Fruit fly (Drosophila melanogaster): ENCODE measurements around the gene CG2145.
"Not testable (repeated sequence)": the region's sequence is repeated elsewhere in the genome, so short reads cannot be mapped to it uniquely, and the experiment has no call there.

CG2145 gene

dm6 chrX:10950930-10951329 lies 23.7 kb downstream of the CG2145 start, which contains the start of gene Rab9Fa:
Gene Rab9Fa, minus strand, starts transcription at chrX:10951030.
- not testable (repeated sequence) for TF ChIP-seq Pif1B (GFP tag; optimal IDR thresholded peaks at IDR 0.05); CG13204 (GFP tag; optimal IDR thresholded peaks at IDR 0.05); Snoo (tag; optimal IDR thresholded peaks at IDR 0.05)

DNA sequence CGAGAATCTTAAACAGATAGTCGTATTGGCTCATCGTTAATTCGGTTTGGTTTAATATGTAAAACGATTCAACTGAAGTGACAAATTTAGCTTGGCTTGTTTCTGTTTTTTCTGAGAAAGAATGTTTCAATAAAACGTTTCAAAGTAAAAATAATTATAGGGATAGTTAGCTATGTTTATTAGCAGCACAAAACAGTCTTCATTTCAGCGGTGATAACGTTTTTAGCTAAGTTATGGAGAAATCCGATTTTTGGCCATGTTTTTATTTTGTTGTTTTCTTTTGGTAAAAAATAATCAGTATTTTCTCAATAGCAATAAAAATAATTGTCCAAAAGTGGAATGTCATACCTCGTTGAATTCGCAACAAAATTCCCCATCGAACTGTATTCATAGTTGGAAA lies 25.2 kb downstream of the CG2145 start, which contains the start of gene Rab9Fb:
TSS of gene Rab9Fb (minus strand) at position 101 of the 400 bp plus-strand sequence.
- no peak for TF ChIP-seq fd96Ca (GFP tag; IDR thresholded peaks at IDR 0.05)
- no peak for TF ChIP-seq CG15710 (tag; optimal IDR thresholded peaks at IDR 0.05)
- TF ChIP-seq CG10348 (GFP tag; IDR thresholded peaks at IDR 0.05), result no peak
- TF ChIP-seq D1 (tag; optimal IDR thresholded peaks at IDR 0.05), result no peak
- TF ChIP-seq CG17806 (tag; optimal IDR thresholded peaks at IDR 0.05), result no peak
- no peak for TF ChIP-seq CG12605 (GFP tag; IDR thresholded peaks at IDR 0.05)
- no peak for TF ChIP-seq Pif1A (GFP tag; optimal IDR thresholded peaks at IDR 0.05)

- TF ChIP-seq CG32121 (GFP tag; IDR thresholded peaks at IDR 0.05) (peak; percentile 34; the same call in 1 of the 2 replicates), Ets98B (GFP tag; IDR thresholded peaks at IDR 0.05) (no peak), CG8301 (tag; optimal IDR thresholded peaks at IDR 0.05) (peak; percentile 65), Pif1A (GFP tag; optimal IDR thresholded peaks at IDR 0.05) (peak; percentile 11)
These were observed 26.0 kb downstream of the CG2145 start for dm6 chrX:10953240-10953639.

DNA sequence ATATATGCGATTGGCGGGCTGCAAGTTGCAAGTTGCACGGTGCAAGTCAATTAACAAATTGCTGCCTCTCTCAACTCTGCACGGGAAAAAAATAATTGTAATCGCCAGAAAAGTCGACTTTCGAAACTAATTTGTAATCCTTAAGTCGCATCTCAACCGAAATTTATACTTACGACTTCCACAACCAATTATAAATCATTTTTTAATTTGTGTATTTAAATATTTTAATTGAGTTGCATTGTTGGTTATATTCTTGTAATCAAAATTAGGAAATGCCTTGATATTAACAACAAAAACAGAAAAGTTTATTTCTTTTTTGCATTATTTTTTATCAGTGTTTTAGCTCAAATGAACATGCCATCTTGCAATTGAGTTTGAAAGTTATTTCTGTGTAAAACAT lies 32.7 kb downstream of the CG2145 start:
- TF ChIP-seq gl (tag; optimal IDR thresholded peaks at IDR 0.05), result no peak
- TF ChIP-seq Ets98B (GFP tag; IDR thresholded peaks at IDR 0.05), result peak; percentile 26; the same call in 1 of the 2 replicates
- no peak for TF ChIP-seq CG15710 (tag; optimal IDR thresholded peaks at IDR 0.05)
- peak; percentile 53 for TF ChIP-seq CG8301 (tag; optimal IDR thresholded peaks at IDR 0.05)
- 0 out of 3 replicates have a peak, but pooled peaks have one; percentile 9 for TF ChIP-seq fd96Ca (GFP tag; IDR thresholded peaks at IDR 0.05)
- TF ChIP-seq CG4496 (GFP tag; IDR thresholded peaks at IDR 0.05), result 0 out of 3 replicates have a peak, but pooled peaks have one; percentile 45
- TF ChIP-seq CG14655 (GFP tag; optimal IDR thresholded peaks at IDR 0.05), result peak; percentile 53
- TF ChIP-seq CG10348 (GFP tag; IDR thresholded peaks at IDR 0.05), result no peak
- no peak for TF ChIP-seq rn (GFP tag; IDR thresholded peaks at IDR 0.05)
- TF ChIP-seq CG8159 (tag; optimal IDR thresholded peaks at IDR 0.05), result no peak
- peak; percentile 37 for TF ChIP-seq Pif1B (GFP tag; optimal IDR thresholded peaks at IDR 0.05)
- no peak for TF ChIP-seq EcR (GFP tag; optimal IDR thresholded peaks at IDR 0.05)
- TF ChIP-seq CG13204 (GFP tag; optimal IDR thresholded peaks at IDR 0.05), result no peak
- TF ChIP-seq Pif1A (GFP tag; optimal IDR thresholded peaks at IDR 0.05), result peak; percentile 10
- TF ChIP-seq CG9948 (tag; optimal IDR thresholded peaks at IDR 0.05), result no peak
- no peak for TF ChIP-seq D1 (tag; optimal IDR thresholded peaks at IDR 0.05)
- TF ChIP-seq CG12605 (GFP tag; IDR thresholded peaks at IDR 0.05), result no peak
- no peak for TF ChIP-seq CG17806 (tag; optimal IDR thresholded peaks at IDR 0.05)
- peak; percentile 19; the same call in 1 of the 2 replicates for TF ChIP-seq CG32121 (GFP tag; IDR thresholded peaks at IDR 0.05)

- TF ChIP-seq rn (GFP tag; IDR thresholded peaks at IDR 0.05), result no peak
- TF ChIP-seq gl (tag; optimal IDR thresholded peaks at IDR 0.05), result no peak
- peak; percentile 32 for TF ChIP-seq CG9948 (tag; optimal IDR thresholded peaks at IDR 0.05)
- TF ChIP-seq Snoo (tag; optimal IDR thresholded peaks at IDR 0.05), result no peak
- no peak for TF ChIP-seq EcR (GFP tag; optimal IDR thresholded peaks at IDR 0.05)
- peak; percentile 71 for TF ChIP-seq CG32121 (GFP tag; IDR thresholded peaks at IDR 0.05)
- peak; percentile 39 for TF ChIP-seq Pif1A (GFP tag; optimal IDR thresholded peaks at IDR 0.05)
- TF ChIP-seq CG12605 (GFP tag; IDR thresholded peaks at IDR 0.05), result peak; percentile 66
- TF ChIP-seq CG10348 (GFP tag; IDR thresholded peaks at IDR 0.05), result no peak; the same call in 1 of the 2 replicates
- TF ChIP-seq Ets98B (GFP tag; IDR thresholded peaks at IDR 0.05), result peak; percentile 66
- peak; percentile 51 for TF ChIP-seq CG15710 (tag; optimal IDR thresholded peaks at IDR 0.05)
- no peak for TF ChIP-seq CG34367 (tag; optimal IDR thresholded peaks at IDR 0.05)
- no peak for TF ChIP-seq CG13204 (GFP tag; optimal IDR thresholded peaks at IDR 0.05)
- peak; percentile 73; the same call in 2 of the 3 replicates for TF ChIP-seq CG4496 (GFP tag; IDR thresholded peaks at IDR 0.05)
- peak; percentile 89 for TF ChIP-seq CG14655 (GFP tag; optimal IDR thresholded peaks at IDR 0.05)
- TF ChIP-seq fd96Ca (GFP tag; IDR thresholded peaks at IDR 0.05), result 0 out of 3 replicates have a peak, but pooled peaks have one; percentile 50
- TF ChIP-seq CG17806 (tag; optimal IDR thresholded peaks at IDR 0.05), result no peak
- no peak for TF ChIP-seq D1 (tag; optimal IDR thresholded peaks at IDR 0.05)
- TF ChIP-seq CG8301 (tag; optimal IDR thresholded peaks at IDR 0.05), result peak; percentile 89
- peak; percentile 58 for TF ChIP-seq Pif1B (GFP tag; optimal IDR thresholded peaks at IDR 0.05)
- peak; percentile 50 for TF ChIP-seq CG8159 (tag; optimal IDR thresholded peaks at IDR 0.05)
These were observed 40.0 kb downstream of the CG2145 start, which contains the start of gene C901 for dm6 chrX:10966978-10967731. Gene C901, minus strand, starts transcription at chrX:10967134.
